Worm (Caenorhabditis elegans): ENCODE measurements around the gene F40F4.7.

F40F4.7 gene

DNA sequence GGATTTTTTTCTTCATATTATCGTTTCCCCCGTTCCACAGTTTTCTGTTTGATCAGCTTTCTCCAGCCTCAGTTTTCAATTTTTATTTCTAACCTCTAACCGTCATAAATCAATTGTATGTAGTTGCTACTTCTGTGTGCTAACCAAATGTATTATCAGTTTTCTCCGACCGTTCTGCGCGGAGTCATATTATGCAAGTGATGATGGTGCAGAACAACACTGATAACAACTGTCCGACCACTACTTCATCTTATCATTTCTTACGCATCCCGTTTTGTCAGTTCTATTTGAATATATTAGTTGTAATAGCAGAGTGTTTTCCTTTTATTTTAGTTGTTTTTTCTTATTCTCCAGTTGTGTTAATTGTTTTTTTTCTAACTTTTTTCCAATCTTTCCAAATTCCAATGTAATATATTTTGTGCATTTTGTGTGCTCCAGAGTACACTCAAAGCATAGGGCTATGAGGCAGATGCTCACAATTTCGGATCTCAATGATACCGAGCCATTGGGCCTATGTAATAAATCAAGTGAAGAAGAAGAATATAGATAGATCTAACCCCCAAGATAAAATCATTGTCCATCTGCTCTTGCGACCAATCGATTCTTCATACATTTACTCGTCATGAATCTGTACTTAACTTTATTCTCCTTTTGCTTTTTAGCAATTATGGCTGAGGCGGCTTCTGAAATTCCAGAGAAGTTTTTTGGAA, 11.2 kb upstream of the F40F4.7 start, which contains the start of gene lbp-3:
Gene lbp-3, plus strand, starts transcription at position 589 of the 710 bp plus-strand sequence.
- no peak for TF ChIP-seq ets-7 (tag; optimal IDR thresholded peaks at IDR 0.05)
- TF ChIP-seq pes-1 (GFP tag; IDR thresholded peaks at IDR 0.05) = no peak
- TF ChIP-seq tbx-37 (GFP tag; conservative IDR thresholded peaks at IDR 0.05) = no peak

DNA sequence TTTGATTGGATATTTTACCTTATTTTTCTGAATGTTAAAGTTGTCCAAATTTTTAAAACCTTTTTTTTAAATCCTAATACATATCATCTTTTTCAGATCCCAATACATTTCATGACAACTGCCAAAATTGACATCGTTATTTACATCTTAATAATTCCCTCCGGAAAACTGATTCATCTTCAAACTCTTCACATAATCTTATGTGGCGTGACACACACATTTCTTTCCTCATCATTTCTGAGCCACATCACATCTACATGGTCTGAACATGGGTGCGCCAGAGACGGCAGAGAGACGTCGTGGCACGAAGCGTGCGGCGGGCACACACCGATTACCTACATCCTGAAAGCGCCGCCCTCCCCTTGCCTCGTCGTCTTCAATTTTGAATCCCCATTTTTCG, 6.8 kb upstream of the F40F4.7 start, which contains the start of gene tba-9:
Gene tba-9, plus strand, starts transcription at position 301 of the 400 bp plus-strand sequence.
- TF ChIP-seq sea-1 (GFP tag; conservative IDR thresholded peaks at IDR 0.05) (no peak), B0310.2 (tag; optimal IDR thresholded peaks at IDR 0.05) (no peak), F13C5.2 (tag; optimal IDR thresholded peaks at IDR 0.05) (no peak), ceh-13 (GFP tag; optimal IDR thresholded peaks at IDR 0.05) (no peak), hmg-4 (GFP tag; optimal IDR thresholded peaks at IDR 0.05) (no peak), pes-1 (GFP tag; IDR thresholded peaks at IDR 0.05) (no peak), hnd-1 (tag; optimal IDR thresholded peaks at IDR 0.05) (no peak), ets-7 (tag; optimal IDR thresholded peaks at IDR 0.05) (no peak)

DNA sequence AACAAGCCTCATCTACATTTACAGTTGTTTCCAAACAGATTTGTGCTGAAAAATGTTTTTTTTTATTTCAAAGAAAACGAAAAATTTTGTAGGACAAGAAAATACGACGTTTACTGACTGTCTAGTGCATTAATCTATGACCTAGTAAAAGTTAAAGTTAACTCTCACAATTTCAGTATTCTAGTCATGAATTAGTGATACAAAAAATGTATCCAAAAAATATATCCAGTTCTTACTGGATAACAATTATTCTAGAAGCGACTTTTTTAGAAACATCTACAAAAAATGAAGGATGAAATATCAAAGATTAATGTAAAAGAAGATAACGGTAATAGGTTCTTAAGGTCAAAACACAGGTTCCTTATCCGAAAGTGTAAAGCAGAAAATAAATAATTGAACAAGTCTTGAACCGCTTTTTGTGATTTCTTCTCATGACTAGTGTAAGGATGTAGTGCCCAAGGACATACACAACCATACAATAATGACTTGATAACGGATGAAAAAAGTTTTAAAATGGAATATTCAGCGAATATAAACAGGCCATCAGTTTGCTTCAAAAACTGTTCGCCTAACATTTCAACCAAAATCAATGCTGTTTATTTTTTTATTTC, 4.9 kb upstream of the F40F4.7 start, which contains the start of gene pqn-37:
Gene pqn-37, minus strand, starts transcription at position 51 of the 611 bp plus-strand sequence.
- TF ChIP-seq hmbx-1 (tag; optimal IDR thresholded peaks at IDR 0.05) (no peak), aly-1 (tag; optimal IDR thresholded peaks at IDR 0.05) (no peak), tbx-37 (GFP tag; conservative IDR thresholded peaks at IDR 0.05) (no peak), ceh-13 (GFP tag; optimal IDR thresholded peaks at IDR 0.05) (no peak), sea-1 (GFP tag; conservative IDR thresholded peaks at IDR 0.05) (no peak), scrt-1 (GFP tag; IDR thresholded peaks at IDR 0.05) (no peak), ama-1 (optimal IDR thresholded peaks at IDR 0.05) (no peak), ceh-36 (tag; optimal IDR thresholded peaks at IDR 0.05) (no peak), hnd-1 (tag; optimal IDR thresholded peaks at IDR 0.05) (no peak), pes-1 (GFP tag; IDR thresholded peaks at IDR 0.05) (no peak), flt-1 (GFP tag; IDR thresholded peaks at IDR 0.05) (no peak), B0310.2 (tag; optimal IDR thresholded peaks at IDR 0.05) (no peak), tbx-11 (GFP tag; IDR thresholded peaks at IDR 0.05) (no peak), ets-7 (tag; optimal IDR thresholded peaks at IDR 0.05) (no peak), hmg-4 (GFP tag; optimal IDR thresholded peaks at IDR 0.05) (no peak), F13C5.2 (tag; optimal IDR thresholded peaks at IDR 0.05) (no peak), tra-4 (tag; optimal IDR thresholded peaks at IDR 0.05) (no peak)

DNA sequence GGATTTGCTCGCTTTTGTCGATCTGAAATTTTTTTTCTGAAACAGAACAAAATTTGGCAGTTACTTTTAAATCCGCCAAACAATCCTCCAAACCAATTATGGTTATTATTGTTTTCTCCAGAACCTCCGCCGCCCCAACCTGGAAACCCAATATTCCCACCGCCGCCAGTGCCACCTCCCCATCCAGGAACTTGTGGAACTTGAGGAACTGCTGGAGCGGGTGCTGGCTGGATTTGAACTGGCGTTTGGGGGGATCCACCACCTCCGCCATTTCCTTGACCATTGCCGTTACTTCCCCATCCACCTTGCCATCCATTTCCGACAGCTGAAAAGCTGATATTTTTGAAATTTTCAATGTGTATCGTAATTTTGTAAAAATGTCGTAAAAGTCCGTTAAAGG, 2.0 kb upstream of the F40F4.7 start:
- TF ChIP-seq B0310.2 (tag; optimal IDR thresholded peaks at IDR 0.05) (no peak), aly-1 (tag; optimal IDR thresholded peaks at IDR 0.05) (no peak), flt-1 (GFP tag; IDR thresholded peaks at IDR 0.05) (no peak), F13C5.2 (tag; optimal IDR thresholded peaks at IDR 0.05) (no peak), tra-4 (tag; optimal IDR thresholded peaks at IDR 0.05) (no peak)

DNA sequence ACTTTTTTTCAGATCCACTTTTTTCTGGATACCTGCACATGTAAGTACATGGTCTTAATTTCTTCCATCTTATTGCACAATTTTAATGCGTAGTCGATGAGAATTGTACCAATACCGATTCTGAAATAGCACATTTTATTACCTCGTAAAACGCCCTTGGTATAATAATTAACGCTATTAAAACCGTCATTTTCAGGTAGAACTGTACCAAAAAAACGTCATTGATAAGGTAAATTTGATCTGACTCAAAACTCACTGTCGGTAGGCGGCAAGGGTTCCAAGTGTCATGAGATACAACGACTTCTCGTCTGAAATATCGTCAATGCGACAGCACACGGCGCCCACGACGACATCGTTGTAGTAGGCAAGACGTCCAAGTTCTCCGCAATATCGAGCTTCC, 1.3 kb downstream of the F40F4.7 start:
- no peak for TF ChIP-seq sea-1 (GFP tag; conservative IDR thresholded peaks at IDR 0.05)
- no peak for TF ChIP-seq tbx-37 (GFP tag; conservative IDR thresholded peaks at IDR 0.05)
- TF ChIP-seq tra-4 (tag; optimal IDR thresholded peaks at IDR 0.05) = no peak
- no peak for TF ChIP-seq hnd-1 (tag; optimal IDR thresholded peaks at IDR 0.05)
- no peak for TF ChIP-seq B0310.2 (tag; optimal IDR thresholded peaks at IDR 0.05)
- TF ChIP-seq hmbx-1 (tag; optimal IDR thresholded peaks at IDR 0.05) = no peak
- TF ChIP-seq F13C5.2 (tag; optimal IDR thresholded peaks at IDR 0.05) = no peak

DNA sequence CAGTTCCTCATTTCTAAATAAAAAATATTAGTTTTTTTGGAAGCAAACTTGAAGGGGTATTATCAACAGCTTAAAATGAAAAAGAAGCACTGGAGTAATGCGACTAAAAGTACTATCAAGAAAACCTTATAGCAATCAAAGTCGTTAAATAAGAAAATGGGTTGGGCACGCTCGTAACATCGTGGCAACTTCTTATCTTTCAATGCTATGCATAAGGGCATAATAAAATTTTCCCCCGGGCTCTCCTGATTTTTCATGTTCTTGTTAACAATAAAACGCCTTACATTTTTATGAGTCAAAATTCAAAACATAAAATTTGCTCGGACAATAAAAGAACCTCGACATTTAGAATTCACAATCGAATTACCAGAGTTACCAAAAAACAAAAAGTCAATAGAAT, 2.1 kb downstream of the F40F4.7 start, which contains the start of gene irg-7:
Gene irg-7, minus strand, starts transcription at position 23 of the 400 bp plus-strand sequence.
- TF ChIP-seq hmg-4 (GFP tag; optimal IDR thresholded peaks at IDR 0.05) (no peak), tbx-11 (GFP tag; IDR thresholded peaks at IDR 0.05) (no peak), ceh-36 (tag; optimal IDR thresholded peaks at IDR 0.05) (no peak), F13C5.2 (tag; optimal IDR thresholded peaks at IDR 0.05) (no peak), ama-1 (optimal IDR thresholded peaks at IDR 0.05) (no peak), ceh-13 (GFP tag; optimal IDR thresholded peaks at IDR 0.05) (no peak), aly-1 (tag; optimal IDR thresholded peaks at IDR 0.05) (no peak), sea-1 (GFP tag; conservative IDR thresholded peaks at IDR 0.05) (no peak), tra-4 (tag; optimal IDR thresholded peaks at IDR 0.05) (no peak), hnd-1 (tag; optimal IDR thresholded peaks at IDR 0.05) (no peak), flt-1 (GFP tag; IDR thresholded peaks at IDR 0.05) (no peak), B0310.2 (tag; optimal IDR thresholded peaks at IDR 0.05) (no peak), ets-7 (tag; optimal IDR thresholded peaks at IDR 0.05) (no peak), scrt-1 (GFP tag; IDR thresholded peaks at IDR 0.05) (no peak), pes-1 (GFP tag; IDR thresholded peaks at IDR 0.05) (no peak), tbx-37 (GFP tag; conservative IDR thresholded peaks at IDR 0.05) (no peak), hmbx-1 (tag; optimal IDR thresholded peaks at IDR 0.05) (no peak)

DNA sequence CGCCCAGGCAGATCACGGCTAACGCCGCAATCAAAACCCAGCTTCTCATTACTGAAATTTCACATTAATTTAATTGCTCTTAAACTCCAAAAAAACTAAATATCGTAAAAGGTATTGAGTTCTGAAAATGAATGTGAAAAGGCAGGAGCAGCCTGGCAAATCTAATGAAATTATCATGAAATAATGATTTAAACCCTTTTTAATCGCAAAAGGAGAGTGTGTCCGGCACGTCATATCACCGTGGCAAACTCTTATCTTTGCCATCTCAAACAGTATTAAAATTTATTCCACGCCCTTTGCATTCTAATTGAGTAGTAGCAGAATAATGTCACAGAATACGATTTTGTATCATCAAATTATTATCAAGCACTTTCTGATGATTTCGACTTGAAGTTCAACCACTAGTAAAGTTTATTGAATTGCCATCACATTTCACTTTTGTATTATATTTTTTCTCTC, 10.3 kb downstream of the F40F4.7 start, which contains the start of gene F28B4.3:
Gene F28B4.3, minus strand, starts transcription at position 51 of the 459 bp plus-strand sequence.
- TF ChIP-seq aly-1 (tag; optimal IDR thresholded peaks at IDR 0.05) = no peak
- no peak for TF ChIP-seq ceh-13 (GFP tag; optimal IDR thresholded peaks at IDR 0.05)
- TF ChIP-seq hmg-4 (GFP tag; optimal IDR thresholded peaks at IDR 0.05) = no peak
- TF ChIP-seq tra-4 (tag; optimal IDR thresholded peaks at IDR 0.05) = no peak
- TF ChIP-seq scrt-1 (GFP tag; IDR thresholded peaks at IDR 0.05) = no peak
- TF ChIP-seq B0310.2 (tag; optimal IDR thresholded peaks at IDR 0.05) = no peak
- no peak for TF ChIP-seq tbx-37 (GFP tag; conservative IDR thresholded peaks at IDR 0.05)
- TF ChIP-seq hmbx-1 (tag; optimal IDR thresholded peaks at IDR 0.05) = no peak
- no peak for TF ChIP-seq ets-7 (tag; optimal IDR thresholded peaks at IDR 0.05)
- no peak for TF ChIP-seq pes-1 (GFP tag; IDR thresholded peaks at IDR 0.05)
- no peak for TF ChIP-seq hnd-1 (tag; optimal IDR thresholded peaks at IDR 0.05)
- no peak for TF ChIP-seq tbx-11 (GFP tag; IDR thresholded peaks at IDR 0.05)
- no peak for TF ChIP-seq F13C5.2 (tag; optimal IDR thresholded peaks at IDR 0.05)
- no peak for TF ChIP-seq flt-1 (GFP tag; IDR thresholded peaks at IDR 0.05)
- TF ChIP-seq ceh-36 (tag; optimal IDR thresholded peaks at IDR 0.05) = no peak
- TF ChIP-seq sea-1 (GFP tag; conservative IDR thresholded peaks at IDR 0.05) = no peak

All from whole organism, early embryonic.